Worm (Caenorhabditis elegans) whole organism, late embryonic: Measurements from ENCODE around the gene B0281.6.
A peak's percentile ranks its signal among the peaks of the same experiment; 100 is the strongest.

ENCODE experiments used
- C08G9.2 ChIP-seq: sonication (generic microtip); optimal IDR thresholded peaks from 2 replicates; lab custom pipeline; 2016; ENCODE audit warnings: mild to moderate bottlenecking, missing genetic modification characterization, moderate library complexity, missing compliant biosample characterization
- C38D4.7 ChIP-seq: fragments of 200-800 bp; sonication (Bioruptor generic); optimal IDR thresholded peaks from 2 replicates; lab custom pipeline; 2018; ENCODE audit warnings: mild to moderate bottlenecking, missing genetic modification characterization, moderate library complexity, missing compliant biosample characterization
- K02D7.2 ChIP-seq: sonication (generic microtip); optimal IDR thresholded peaks from 2 replicates; lab custom pipeline; 2017; ENCODE audit warnings: mild to moderate bottlenecking, missing genetic modification characterization, missing compliant biosample characterization
- K09A11.1 ChIP-seq: sonication (generic microtip); optimal IDR thresholded peaks from 2 replicates; lab custom pipeline; 2017; ENCODE audit warnings: antibody characterized with exemption, mild to moderate bottlenecking, missing genetic modification characterization, missing compliant biosample characterization; ENCODE audit not compliant: insufficient read depth
- ahr-1 ChIP-seq: sonication (generic microtip); optimal IDR thresholded peaks from 2 replicates; lab custom pipeline; 2016; ENCODE audit warnings: missing genetic modification characterization, missing compliant biosample characterization
- ceh-14 ChIP-seq: sonication (generic microtip); optimal IDR thresholded peaks from 2 replicates; lab custom pipeline; 2016; ENCODE audit warnings: missing genotype, missing genetic modification characterization, missing compliant biosample characterization
- ceh-18 ChIP-seq: sonication (generic microtip); optimal IDR thresholded peaks from 2 replicates; lab custom pipeline; 2016; ENCODE audit warnings: missing genetic modification characterization, missing compliant biosample characterization
- ceh-2 ChIP-seq: sonication (generic microtip); optimal IDR thresholded peaks from 2 replicates; lab custom pipeline; 2016; ENCODE audit warnings: missing genotype, missing genetic modification characterization, missing compliant biosample characterization
- ceh-24 ChIP-seq: sonication (generic microtip); optimal IDR thresholded peaks from 2 replicates; lab custom pipeline; 2016; ENCODE audit warnings: mild to moderate bottlenecking, missing genetic modification characterization, missing compliant biosample characterization
- ceh-45 ChIP-seq: fragments of 200-800 bp; sonication (Bioruptor generic); IDR thresholded peaks from 2 replicates; pipeline ENCODE4 v1.3.6; 2022; ENCODE audit warnings: missing genetic modification reagents, missing genetic modification characterization, missing compliant biosample characterization
- ceh-48 ChIP-seq: sonication (generic microtip); optimal IDR thresholded peaks from 2 replicates; lab custom pipeline; 2016; ENCODE audit warnings: missing genetic modification characterization, inconsistent platforms, missing compliant biosample characterization
- ceh-6 ChIP-seq: fragments of 200-800 bp; sonication (Bioruptor generic); optimal IDR thresholded peaks from 2 replicates; lab custom pipeline; 2018; ENCODE audit warnings: mild to moderate bottlenecking, missing genetic modification characterization, missing compliant biosample characterization
- dve-1 ChIP-seq: sonication (generic microtip); optimal IDR thresholded peaks from 2 replicates; lab custom pipeline; 2017; ENCODE audit warnings: antibody characterized with exemption, mild to moderate bottlenecking, missing genetic modification characterization, missing compliant biosample characterization
- elt-2 ChIP-seq: sonication (generic microtip); optimal IDR thresholded peaks from 2 replicates; lab custom pipeline; 2016; ENCODE audit warnings: missing genetic modification reagents, missing genetic modification characterization, missing compliant biosample characterization
- elt-4 ChIP-seq: sonication (generic microtip); optimal IDR thresholded peaks from 2 replicates; lab custom pipeline; 2016; ENCODE audit warnings: missing genetic modification characterization, missing compliant biosample characterization
- ets-4 ChIP-seq: sonication (generic microtip); optimal IDR thresholded peaks from 2 replicates; lab custom pipeline; 2016; ENCODE audit warnings: missing genetic modification characterization, missing compliant biosample characterization
- eyg-1 ChIP-seq: sonication (generic microtip); optimal IDR thresholded peaks from 2 replicates; lab custom pipeline; 2016; ENCODE audit warnings: missing genotype, missing genetic modification characterization, missing compliant biosample characterization
- fax-1 ChIP-seq: sonication (generic microtip); optimal IDR thresholded peaks from 2 replicates; lab custom pipeline; 2016; ENCODE audit warnings: missing genotype, missing genetic modification characterization, missing compliant biosample characterization
- fkh-6 ChIP-seq: sonication (generic microtip); optimal IDR thresholded peaks from 2 replicates; lab custom pipeline; 2016; ENCODE audit warnings: missing genetic modification characterization, missing compliant biosample characterization
- gmeb-2 ChIP-seq: sonication (generic microtip); optimal IDR thresholded peaks from 2 replicates; lab custom pipeline; 2016; ENCODE audit warnings: missing genetic modification characterization, inconsistent platforms, missing compliant biosample characterization
- hlh-13 ChIP-seq: fragments of 200-800 bp; sonication (Bioruptor generic); optimal IDR thresholded peaks from 2 replicates; lab custom pipeline; 2018; ENCODE audit warnings: mild to moderate bottlenecking, missing genetic modification characterization, missing compliant biosample characterization
- madf-2 ChIP-seq: sonication (generic microtip); optimal IDR thresholded peaks from 2 replicates; lab custom pipeline; 2017; ENCODE audit warnings: missing genetic modification characterization, missing compliant biosample characterization
- mec-3 ChIP-seq: sonication (generic microtip); optimal IDR thresholded peaks from 2 replicates; lab custom pipeline; 2016; ENCODE audit warnings: borderline replicate concordance, missing genetic modification characterization, missing compliant biosample characterization
- nfya-1 ChIP-seq: sonication (generic microtip); optimal IDR thresholded peaks from 2 replicates; lab custom pipeline; 2017; ENCODE audit warnings: missing genetic modification characterization, mild to moderate bottlenecking, missing compliant biosample characterization, antibody characterized with exemption, moderate library complexity
- nhr-232 ChIP-seq: sonication (generic microtip); optimal IDR thresholded peaks from 2 replicates; lab custom pipeline; 2016; ENCODE audit warnings: missing genetic modification characterization, missing compliant biosample characterization
- odd-2 ChIP-seq: sonication (generic microtip); optimal IDR thresholded peaks from 2 replicates; lab custom pipeline; 2017; ENCODE audit warnings: antibody characterized with exemption, mild to moderate bottlenecking, missing genetic modification characterization, missing compliant biosample characterization
- pag-3 ChIP-seq: sonication (generic microtip); optimal IDR thresholded peaks from 2 replicates; lab custom pipeline; 2016; ENCODE audit warnings: missing compliant biosample characterization, missing genetic modification characterization, borderline replicate concordance
- pha-2 ChIP-seq: sonication (generic microtip); optimal IDR thresholded peaks from 2 replicates; lab custom pipeline; 2017; ENCODE audit warnings: mild to moderate bottlenecking, missing genetic modification characterization, missing compliant biosample characterization
- pha-4 ChIP-seq: fragments of 150-350 bp; optimal IDR thresholded peaks from 2 replicates; lab custom pipeline; 2018; ENCODE audit warnings: missing biosample characterization, missing genetic modification reagents, missing genetic modification characterization
- ref-2 ChIP-seq: sonication (generic microtip); optimal IDR thresholded peaks from 2 replicates; lab custom pipeline; 2016; ENCODE audit warnings: missing genetic modification characterization, missing compliant biosample characterization
- rnt-1 ChIP-seq: sonication (generic microtip); optimal IDR thresholded peaks from 2 replicates; lab custom pipeline; 2016; ENCODE audit warnings: missing genetic modification characterization, missing compliant biosample characterization
- sox-2 ChIP-seq: fragments of 200-800 bp; sonication (Bioruptor generic); IDR thresholded peaks from 2 replicates; pipeline ENCODE4 v1.3.6; 2022; ENCODE audit warnings: missing genetic modification reagents, missing genetic modification characterization, missing compliant biosample characterization
- sox-4 ChIP-seq: sonication (generic microtip); optimal IDR thresholded peaks from 2 replicates; lab custom pipeline; 2017; ENCODE audit warnings: mild to moderate bottlenecking, missing genetic modification characterization, inconsistent platforms, missing compliant biosample characterization
- syd-9 ChIP-seq: sonication (generic microtip); optimal IDR thresholded peaks from 2 replicates; lab custom pipeline; 2016; ENCODE audit warnings: mild to moderate bottlenecking, missing genetic modification characterization, moderate library complexity, missing compliant biosample characterization
- tbx-2 ChIP-seq: sonication (generic microtip); optimal IDR thresholded peaks from 2 replicates; lab custom pipeline; 2016; ENCODE audit warnings: missing genetic modification characterization, missing compliant biosample characterization
- tbx-7 ChIP-seq: sonication (generic microtip); optimal IDR thresholded peaks from 2 replicates; lab custom pipeline; 2016; ENCODE audit warnings: missing genotype, missing genetic modification characterization, missing compliant biosample characterization
- unc-42 ChIP-seq: sonication (generic microtip); optimal IDR thresholded peaks from 2 replicates; lab custom pipeline; 2016; ENCODE audit warnings: missing genotype, missing genetic modification characterization, missing compliant biosample characterization
- unc-55 ChIP-seq: sonication (generic microtip); optimal IDR thresholded peaks from 2 replicates; lab custom pipeline; 2017; ENCODE audit warnings: missing biosample characterization, missing genetic modification reagents, missing genetic modification characterization
- unc-86 ChIP-seq: sonication (generic microtip); optimal IDR thresholded peaks from 2 replicates; lab custom pipeline; 2016; ENCODE audit warnings: missing genetic modification characterization, missing compliant biosample characterization
- ztf-16 ChIP-seq: sonication (generic microtip); optimal IDR thresholded peaks from 2 replicates; lab custom pipeline; 2017; ENCODE audit warnings: missing genetic modification characterization, missing compliant biosample characterization

The B0281.6 gene

DNA sequence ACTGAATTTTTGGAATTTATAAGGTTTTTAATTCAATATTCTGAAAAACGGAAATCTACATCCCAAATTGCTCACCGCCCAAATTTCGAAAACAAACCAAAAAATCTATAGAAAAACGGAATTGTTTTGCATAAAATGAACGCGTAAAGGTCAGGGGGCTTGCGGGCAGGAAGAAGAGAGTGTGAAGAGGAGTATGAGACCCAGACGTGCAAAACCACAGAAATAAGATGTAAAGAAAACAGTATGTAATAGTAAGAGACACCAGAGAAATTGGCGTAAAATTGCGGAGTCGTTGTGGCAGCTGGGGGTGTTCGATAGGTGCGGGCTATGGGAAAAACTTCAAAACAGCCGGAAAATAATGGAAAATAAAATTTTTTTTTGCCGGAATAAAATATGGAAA is 38.7 kb upstream of the B0281.6 start:
- no peak for TF ChIP-seq ets-4 (tag; lab: Kevin White, UChicago)
- TF ChIP-seq ztf-16: no peak
- peak; percentile 28 for TF ChIP-seq nfya-1 (tag; lab: Kevin White, UChicago)
- peak; percentile 92 for TF ChIP-seq rnt-1
- TF ChIP-seq madf-2 (tag; lab: Kevin White, UChicago): no peak
- no peak for TF ChIP-seq ref-2 (tag; lab: Kevin White, UChicago)
- no peak for TF ChIP-seq unc-55
- TF ChIP-seq tbx-7 (tag; lab: Kevin White, UChicago): no peak

ce11 chrII:2336177-2336576 is 33.9 kb upstream of the B0281.6 start:
- TF ChIP-seq fax-1 (tag; lab: Kevin White, UChicago): no peak
- peak; percentile 60 for TF ChIP-seq dve-1
- no peak for TF ChIP-seq fkh-6 (tag; lab: Kevin White, UChicago)
- TF ChIP-seq, all 69 proteins: peak for 1

ce11 chrII:2335572-2335971 is 33.3 kb upstream of the B0281.6 start, which contains the start of gene F43C11.7:
F43C11.7 (plus strand) TSS chrII:2335897.
- TF ChIP-seq ahr-1 (tag; lab: Kevin White, UChicago) (no peak), gmeb-2 (tag; lab: Kevin White, UChicago) (no peak), K09A11.1 (no peak), elt-2 (tag; lab: Kevin White, UChicago) (no peak)

DNA sequence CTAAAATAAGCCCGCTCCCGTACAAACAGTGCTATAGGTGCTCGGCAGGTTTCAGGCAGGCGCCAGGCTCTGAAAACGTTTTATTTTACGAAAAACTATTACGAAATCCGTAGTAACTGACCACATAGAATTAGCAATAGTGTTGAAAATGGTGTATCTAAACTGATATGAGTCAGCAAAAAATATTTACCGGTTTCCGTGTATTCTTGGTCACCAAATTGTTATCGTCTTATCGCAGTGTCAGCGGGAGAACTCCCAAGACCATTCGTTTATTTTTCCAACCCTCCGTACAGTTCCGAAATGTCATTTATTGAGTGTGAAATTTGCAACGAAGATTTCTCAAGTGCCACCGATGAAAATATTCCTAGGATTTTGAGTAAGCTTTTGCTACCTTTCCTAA is 30.0 kb upstream of the B0281.6 start, which contains the start of gene F43C11.8:
F43C11.8 (plus strand) TSS at position 301 of the 400 bp plus-strand sequence.
- no peak for TF ChIP-seq ceh-45 (GFP tag; lab: Robert Waterston, UW)
- no peak for TF ChIP-seq sox-4 (tag; lab: Kevin White, UChicago)
- TF ChIP-seq hlh-13 (GFP tag; lab: Kevin White, UChicago): no peak
- no peak for TF ChIP-seq unc-42
- no peak for TF ChIP-seq ceh-6 (GFP tag; lab: Kevin White, UChicago)
- TF ChIP-seq C38D4.7 (GFP tag; lab: Kevin White, UChicago): no peak
- TF ChIP-seq ceh-14: no peak
- TF ChIP-seq ceh-48 (tag; lab: Kevin White, UChicago): no peak
- no peak for TF ChIP-seq nfya-1 (tag; lab: Kevin White, UChicago)
- no peak for TF ChIP-seq madf-2 (tag; lab: Kevin White, UChicago)
- TF ChIP-seq sox-2 (GFP tag; lab: Robert Waterston, UW): no peak
- TF ChIP-seq syd-9 (tag; lab: Kevin White, UChicago): no peak
- no peak for TF ChIP-seq pha-4 (tag; lab: Kevin White, UChicago)
- TF ChIP-seq nhr-232 (tag; lab: Kevin White, UChicago): no peak
- TF ChIP-seq elt-4: no peak
- no peak for TF ChIP-seq dve-1
- no peak for TF ChIP-seq mec-3 (tag; lab: Kevin White, UChicago)
- TF ChIP-seq ceh-2: no peak
- no peak for TF ChIP-seq ceh-24 (tag; lab: Kevin White, UChicago)
- TF ChIP-seq ref-2 (tag; lab: Kevin White, UChicago): no peak

DNA sequence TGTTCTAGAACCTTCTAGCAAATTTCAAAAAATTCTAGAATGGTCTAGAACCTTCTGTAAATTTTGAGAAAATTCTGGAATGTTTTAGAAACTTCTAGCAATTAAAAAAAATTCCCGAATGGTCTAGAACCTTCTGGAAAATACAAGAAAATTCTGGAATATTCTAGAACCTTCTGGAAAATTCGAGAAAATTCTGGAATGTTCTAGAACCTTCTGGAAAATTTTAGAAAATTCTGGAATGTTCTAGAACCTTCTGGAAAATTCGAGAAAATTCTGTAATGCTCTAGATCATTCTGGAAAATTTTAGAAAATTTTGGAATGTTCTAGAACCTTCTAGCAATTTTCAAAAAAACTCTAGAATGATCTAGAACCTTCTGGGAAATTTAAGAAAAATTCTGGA is 28.2 kb upstream of the B0281.6 start:
- TF ChIP-seq elt-2 (tag; lab: Kevin White, UChicago) (no peak), tbx-2 (tag; lab: Kevin White, UChicago) (no peak), eyg-1 (no peak), nfya-1 (tag; lab: Kevin White, UChicago) (no peak), K02D7.2 (tag; lab: Kevin White, UChicago) (no peak), pha-2 (tag; lab: Kevin White, UChicago) (no peak), pag-3 (tag; lab: Kevin White, UChicago) (no peak), sox-2 (GFP tag; lab: Robert Waterston, UW) (no peak), syd-9 (tag; lab: Kevin White, UChicago) (no peak), ceh-24 (tag; lab: Kevin White, UChicago) (no peak), unc-42 (no peak), madf-2 (tag; lab: Kevin White, UChicago) (no peak), unc-86 (no peak), ceh-18 (no peak), tbx-7 (tag; lab: Kevin White, UChicago) (no peak), C08G9.2 (no peak), odd-2 (tag; lab: Kevin White, UChicago) (no peak)
